Fruit fly (Drosophila melanogaster) whole organism, embryonic: ENCODE results near the gene CG5255.

ENCODE experiments used
- B-H1 ChIP-seq: fragments of 200-800 bp; sonication (Bioruptor generic); IDR thresholded peaks from 3 replicates; pipeline ENCODE4 v1.3.6; 2022; ENCODE audit warnings: missing biosample characterization, missing genetic modification characterization
- CG10267 ChIP-seq: fragments of 200-800 bp; sonication (Bioruptor generic); optimal IDR thresholded peaks from 2 replicates; lab custom pipeline; 2018; ENCODE audit warnings: missing biosample characterization, mild to moderate bottlenecking, missing genetic modification characterization, moderate library complexity
- CG14050 ChIP-seq: fragments of 200-800 bp; sonication (Bioruptor generic); IDR thresholded peaks from 3 replicates; pipeline ENCODE4 v1.3.6; 2022; ENCODE audit warnings: missing biosample characterization, missing genetic modification characterization
- CG14667 ChIP-seq: fragments of 200-800 bp; sonication (Bioruptor generic); IDR thresholded peaks from 2 replicates; pipeline ENCODE4 v1.3.6; 2022; ENCODE audit warnings: missing biosample characterization, missing genetic modification characterization
- CG15073 ChIP-seq: fragments of 200-800 bp; sonication (Bioruptor generic); optimal IDR thresholded peaks from 2 replicates; lab custom pipeline; 2016; ENCODE audit warnings: missing biosample characterization, missing genetic modification characterization
- CG1602 ChIP-seq: fragments of 200-800 bp; sonication (Bioruptor generic); optimal IDR thresholded peaks from 3 replicates; lab custom pipeline; 2016; ENCODE audit warnings: missing biosample characterization, missing genetic modification characterization
- CG17186 ChIP-seq: fragments of 200-800 bp; sonication (Bioruptor generic); optimal IDR thresholded peaks from 3 replicates; lab custom pipeline; 2017; ENCODE audit warnings: missing biosample characterization, missing genetic modification reagents, missing genetic modification characterization
- CG17802 ChIP-seq: fragments of 200-800 bp; sonication (Bioruptor generic); optimal IDR thresholded peaks from 2 replicates; lab custom pipeline; 2018; ENCODE audit warnings: missing biosample characterization, mild to moderate bottlenecking, missing genetic modification characterization, moderate library complexity
- CG18011 ChIP-seq: fragments of 200-800 bp; sonication (Bioruptor generic); optimal IDR thresholded peaks from 2 replicates; lab custom pipeline; 2017; ENCODE audit warnings: missing biosample characterization, missing genetic modification characterization, mild to moderate bottlenecking, moderate library complexity, missing genotype
- CG18764 ChIP-seq: fragments of 200-800 bp; sonication (Bioruptor generic); optimal IDR thresholded peaks from 3 replicates; lab custom pipeline; 2016; ENCODE audit warnings: missing biosample characterization, missing genetic modification characterization
- CG32767 ChIP-seq: fragments of 200-800 bp; sonication (Bioruptor generic); IDR thresholded peaks from 2 replicates; pipeline ENCODE4 v1.3.6; 2022; ENCODE audit warnings: missing biosample characterization, missing genetic modification characterization
- CG5953 ChIP-seq: fragments of 200-800 bp; sonication (Bioruptor generic); IDR thresholded peaks from 2 replicates; pipeline ENCODE4 v1.3.6; 2022; ENCODE audit warnings: missing biosample characterization, missing genetic modification characterization
- CG8388 ChIP-seq: fragments of 200-800 bp; sonication (Bioruptor generic); optimal IDR thresholded peaks from 2 replicates; lab custom pipeline; 2019; ENCODE audit warnings: missing biosample characterization, mild to moderate bottlenecking, missing genetic modification characterization, moderate library complexity
- Chrac-16 ChIP-seq: fragments of 200-800 bp; sonication (Bioruptor generic); optimal IDR thresholded peaks from 3 replicates; lab custom pipeline; 2016; ENCODE audit warnings: missing biosample characterization, missing genetic modification characterization
- CrebB ChIP-seq: fragments of 200-800 bp; sonication (Bioruptor generic); optimal IDR thresholded peaks from 3 replicates; lab custom pipeline; 2018; ENCODE audit warnings: missing biosample characterization, mild to moderate bottlenecking, missing genetic modification characterization
- Drgx ChIP-seq: fragments of 200-800 bp; sonication (Bioruptor generic); IDR thresholded peaks from 2 replicates; pipeline ENCODE4 v1.3.6; 2022; ENCODE audit warnings: missing biosample characterization, missing genetic modification characterization
- E2f2 ChIP-seq: fragments of 200-800 bp; sonication (Bioruptor generic); IDR thresholded peaks from 2 replicates; pipeline ENCODE4 v1.3.6; 2022; ENCODE audit warnings: missing biosample characterization, missing genetic modification characterization
- Elba2 ChIP-seq: fragments of 200-800 bp; sonication (Bioruptor generic); optimal IDR thresholded peaks from 3 replicates; lab custom pipeline; 2016; ENCODE audit warnings: missing biosample characterization, missing genetic modification characterization
- Fer3 ChIP-seq: fragments of 200-800 bp; sonication (Bioruptor generic); optimal IDR thresholded peaks from 2 replicates; lab custom pipeline; 2018; ENCODE audit warnings: missing biosample characterization, mild to moderate bottlenecking, missing genetic modification characterization, moderate library complexity
- Gug ChIP-seq: fragments of 200-800 bp; sonication (Bioruptor generic); IDR thresholded peaks from 4 replicates; pipeline ENCODE4 v1.3.6; 2022; ENCODE audit warnings: missing biosample characterization, missing genetic modification characterization
- Hr78 ChIP-seq, 2 experiments: fragments of 200-800 bp in 1 of 2; fragments of >200 bp in 1 of 2; sonication (Bioruptor generic) in 1 of 2; optimal IDR thresholded peaks; 2 replicates each; lab custom pipeline; 2017 to 2019; ENCODE audit warnings: missing biosample characterization in 2 of 2, missing genetic modification characterization in 2 of 2, mild to moderate bottlenecking in 1 of 2, moderate library complexity in 1 of 2
- MTF-1 ChIP-seq: fragments of 200-800 bp; sonication (Bioruptor generic); optimal IDR thresholded peaks from 2 replicates; lab custom pipeline; 2018; ENCODE audit warnings: missing biosample characterization, mild to moderate bottlenecking, missing genetic modification characterization, borderline replicate concordance
- Mes4 ChIP-seq: fragments of 200-800 bp; sonication (Bioruptor generic); optimal IDR thresholded peaks from 2 replicates; lab custom pipeline; 2016; ENCODE audit warnings: missing biosample characterization, missing genetic modification characterization
- NC2β ChIP-seq: fragments of 200-800 bp; sonication (Bioruptor generic); optimal IDR thresholded peaks from 2 replicates; lab custom pipeline; 2016; ENCODE audit warnings: missing biosample characterization, missing genetic modification characterization
- Nf-YC ChIP-seq: fragments of 200-800 bp; optimal IDR thresholded peaks from 3 replicates; lab custom pipeline; 2019; ENCODE audit warnings: missing biosample characterization, mild to moderate bottlenecking, missing genetic modification characterization, moderate library complexity
- Oaz ChIP-seq: fragments of 200-800 bp; sonication (Bioruptor generic); IDR thresholded peaks from 2 replicates; pipeline ENCODE4 v1.3.6; 2022; ENCODE audit warnings: missing biosample characterization, missing genetic modification characterization
- Ravus ChIP-seq: fragments of 200-800 bp; sonication (Bioruptor generic); IDR thresholded peaks from 2 replicates; pipeline ENCODE4 v1.3.6; 2022; ENCODE audit warnings: missing biosample characterization, missing genetic modification characterization
- Ssrp ChIP-seq: fragments of 200-800 bp; sonication (Bioruptor generic); optimal IDR thresholded peaks from 2 replicates; lab custom pipeline; 2018; ENCODE audit warnings: missing biosample characterization, mild to moderate bottlenecking, missing genetic modification characterization, moderate library complexity
- ash1 ChIP-seq: fragments of 200-800 bp; sonication (Bioruptor generic); optimal IDR thresholded peaks from 2 replicates; lab custom pipeline; 2018; ENCODE audit warnings: missing biosample characterization, mild to moderate bottlenecking, missing genetic modification characterization
- bcd ChIP-seq: fragments of 200-800 bp; sonication (Bioruptor generic); optimal IDR thresholded peaks from 2 replicates; lab custom pipeline; 2017; ENCODE audit warnings: missing biosample characterization, mild to moderate bottlenecking, missing genetic modification characterization
- chn ChIP-seq: fragments of 200-800 bp; sonication (Bioruptor generic); optimal IDR thresholded peaks from 2 replicates; lab custom pipeline; 2016; ENCODE audit warnings: missing biosample characterization, missing genetic modification characterization
- corto ChIP-seq: fragments of 200-800 bp; sonication (Bioruptor generic); optimal IDR thresholded peaks from 2 replicates; lab custom pipeline; 2016; ENCODE audit warnings: missing biosample characterization, mild to moderate bottlenecking, missing genetic modification characterization, moderate library complexity
- crc ChIP-seq: fragments of 200-800 bp; sonication (Bioruptor generic); optimal IDR thresholded peaks from 2 replicates; lab custom pipeline; 2016; ENCODE audit warnings: missing biosample characterization, missing genetic modification characterization
- crp ChIP-seq, 2 experiments: fragments of 200-800 bp; sonication (Bioruptor generic); optimal IDR thresholded peaks; 2 replicates in 1 of 2; 3 replicates in 1 of 2; lab custom pipeline; 2017; ENCODE audit warnings: missing biosample characterization in 2 of 2, missing genetic modification characterization in 2 of 2, mild to moderate bottlenecking in 1 of 2, moderate library complexity in 1 of 2
- dysf ChIP-seq: fragments of 200-800 bp; sonication (Bioruptor generic); IDR thresholded peaks from 3 replicates; pipeline ENCODE4 v1.3.6; 2022; ENCODE audit warnings: missing biosample characterization, missing genetic modification characterization
- emc ChIP-seq: fragments of 200-800 bp; sonication (Bioruptor generic); optimal IDR thresholded peaks from 2 replicates; lab custom pipeline; 2016; ENCODE audit warnings: missing biosample characterization, missing genetic modification characterization
- esg ChIP-seq: fragments of 200-800 bp; sonication (Bioruptor generic); conservative IDR thresholded peaks from 2 replicates; pipeline ENCODE4 v1.3.6; 2022; ENCODE audit warnings: missing biosample characterization, missing genetic modification characterization
- grn ChIP-seq: fragments of 200-800 bp; sonication (Bioruptor generic); optimal IDR thresholded peaks from 3 replicates; lab custom pipeline; 2017; ENCODE audit warnings: missing biosample characterization, missing genetic modification characterization
- jing ChIP-seq: fragments of 200-800 bp; sonication (Bioruptor generic); optimal IDR thresholded peaks from 2 replicates; lab custom pipeline; 2018; ENCODE audit warnings: missing biosample characterization, mild to moderate bottlenecking, missing genetic modification characterization
- klu ChIP-seq: fragments of 200-800 bp; sonication (Bioruptor generic); IDR thresholded peaks from 2 replicates; pipeline ENCODE4 v1.3.6; 2022; ENCODE audit warnings: missing biosample characterization, missing genetic modification characterization
- mld ChIP-seq: fragments of 200-800 bp; sonication (Bioruptor generic); IDR thresholded peaks from 3 replicates; pipeline ENCODE4 v1.3.6; 2022; ENCODE audit warnings: missing biosample characterization, missing genetic modification characterization; ENCODE audit not compliant: partially characterized antibody
- nerfin-1 ChIP-seq: fragments of 200-800 bp; sonication (Bioruptor generic); optimal IDR thresholded peaks from 3 replicates; lab custom pipeline; 2019; ENCODE audit warnings: missing biosample characterization, mild to moderate bottlenecking, missing genetic modification characterization, moderate library complexity
- onecut ChIP-seq: fragments of 200-800 bp; sonication (Bioruptor generic); IDR thresholded peaks from 2 replicates; pipeline ENCODE4 v1.3.6; 2022; ENCODE audit warnings: missing biosample characterization, missing genetic modification characterization
- otp ChIP-seq: fragments of 200-800 bp; sonication (Bioruptor generic); IDR thresholded peaks from 3 replicates; pipeline ENCODE4, ENCODE4 v1.3.6; 2022; ENCODE audit warnings: missing biosample characterization, missing genetic modification characterization
- pan ChIP-seq, 4 experiments: fragments of >200 bp in 3 of 4; fragments of 200-800 bp in 1 of 4; sonication (Bioruptor generic) in 1 of 4; optimal IDR thresholded peaks in 3 of 4; IDR thresholded peaks in 1 of 4; 2 replicates each; pipeline versions ENCODE4 v1.3.6 to Lab custom; 2017 to 2022; ENCODE audit warnings: missing biosample characterization in 2 of 4, missing genetic modification characterization in 2 of 4, mixed read lengths in 1 of 4
- phol ChIP-seq: fragments of 200-800 bp; sonication (Bioruptor generic); optimal IDR thresholded peaks from 3 replicates; lab custom pipeline; 2018; ENCODE audit warnings: missing biosample characterization, mild to moderate bottlenecking, missing genetic modification characterization, moderate library complexity
- repo ChIP-seq: fragments of 200-800 bp; sonication (Bioruptor generic); optimal IDR thresholded peaks from 2 replicates; lab custom pipeline; 2016; ENCODE audit warnings: missing biosample characterization, missing genetic modification characterization
- trem ChIP-seq: fragments of 200-800 bp; optimal IDR thresholded peaks from 3 replicates; lab custom pipeline; 2019; ENCODE audit warnings: missing biosample characterization, mild to moderate bottlenecking, missing genetic modification characterization, moderate library complexity

CG5255 gene

dm6 chr3R:17150287-17150686 is 12.6 kb downstream of the CG5255 start, which contains the start of gene Smug:
Gene Smug (plus strand): TSS chr3R:17150587.
- TF ChIP-seq nerfin-1 (tag; lab: Kevin White, UChicago), result peak; percentile 23
- TF ChIP-seq pan (optimal IDR thresholded peaks at IDR 0.05; lab: Kevin White, UChicago), result no peak
- no peak for TF ChIP-seq pan (GFP tag; optimal IDR thresholded peaks at IDR 0.05 in 1 of 2, IDR thresholded peaks at IDR 0.05 in 1 of 2)
- no peak for TF ChIP-seq Mes4 (GFP tag; lab: Kevin White, UChicago)
- TF ChIP-seq mld, result no peak
- no peak for TF ChIP-seq CG1602 (GFP tag; lab: Kevin White, UChicago)
- peak in 1 of 2 experiments; percentile 59 for TF ChIP-seq crp (GFP tag; optimal IDR thresholded peaks at IDR 0.05; lab: Kevin White, UChicago)
- TF ChIP-seq CG5953 (GFP tag; lab: Robert Waterston, UW), result no peak
- TF ChIP-seq CG14667 (GFP tag; lab: Robert Waterston, UW), result no peak
- TF ChIP-seq trem (tag; lab: Kevin White, UChicago), result no peak
- no peak for TF ChIP-seq jing
- no peak for TF ChIP-seq chn (GFP tag; lab: Kevin White, UChicago)
- peak; percentile 16; the same call in 1 of the 2 replicates for TF ChIP-seq E2f2 (GFP tag; lab: Robert Waterston, UW)
- no peak for TF ChIP-seq CG8388
- TF ChIP-seq CG15073 (GFP tag; lab: Kevin White, UChicago), result no peak

dm6 chr3R:17151376-17152026 is 13.8 kb downstream of the CG5255 start, which contains the start of gene CG5292:
Gene CG5292 (plus strand): TSS chr3R:17151861.
- TF ChIP-seq onecut (GFP tag; lab: Robert Waterston, UW) (peak; percentile 52), CG17802 (tag; lab: Kevin White, UChicago) (no peak), Gug (GFP tag; lab: Robert Waterston, UW) (no peak), Elba2 (GFP tag; lab: Kevin White, UChicago) (peak; percentile 24), dysf (GFP tag; lab: Robert Waterston, UW) (peak; percentile 60; the same call in 2 of the 3 replicates), bcd (GFP tag; lab: Kevin White, UChicago) (peak; percentile 45), Ssrp (no peak), Drgx (GFP tag; lab: Robert Waterston, UW) (peak; percentile 64), crp (GFP tag; optimal IDR thresholded peaks at IDR 0.05; lab: Kevin White, UChicago) (peak; percentile 89 to 98), CG14050 (GFP tag; lab: Robert Waterston, UW) (0 out of 3 replicates have a peak, but pooled peaks have one; percentile 29), Nf-YC (tag; lab: Kevin White, UChicago) (no peak), CG32767 (GFP tag; lab: Robert Waterston, UW) (0 out of 2 replicates have a peak, but pooled peaks have one; percentile 19), ash1 (GFP tag; lab: Kevin White, UChicago) (no peak), crc (no peak), phol (peak; percentile 56), MTF-1 (GFP tag; lab: Kevin White, UChicago) (no peak), emc (GFP tag; lab: Kevin White, UChicago) (no peak), Oaz (no peak), grn (GFP tag; lab: Kevin White, UChicago) (no peak), corto (GFP tag; lab: Kevin White, UChicago) (no peak), esg (GFP tag; lab: Robert Waterston, UW) (peak; percentile 34; the same call in 1 of the 2 replicates), Ravus (GFP tag; lab: Robert Waterston, UW) (no peak), Chrac-16 (GFP tag; lab: Kevin White, UChicago) (peak; percentile 32), CG17186 (peak; percentile 13), CrebB (tag; lab: Kevin White, UChicago) (peak; percentile 19), NC2β (GFP tag; lab: Kevin White, UChicago) (peak; percentile 10), Fer3 (tag; lab: Kevin White, UChicago) (peak; percentile 34), repo (GFP tag; lab: Kevin White, UChicago) (peak; percentile 0), klu (GFP tag; lab: Robert Waterston, UW) (no peak), Hr78 (GFP tag; optimal IDR thresholded peaks at IDR 0.05; lab: Kevin White, UChicago) (no peak), CG10267 (tag; lab: Kevin White, UChicago) (peak; percentile 85), B-H1 (GFP tag; lab: Robert Waterston, UW) (peak; percentile 45; the same call in 1 of the 3 replicates), CG18011 (GFP tag; lab: Kevin White, UChicago) (no peak), CG18764 (GFP tag; lab: Kevin White, UChicago) (no peak), otp (GFP tag; lab: Robert Waterston, UW) (no peak), Mes4 (GFP tag; lab: Kevin White, UChicago) (no peak)
